Worm (Caenorhabditis elegans) whole organism, midembryonic: ENCODE results near the gene T21E8.6.

Source experiments
- T22C8.4 ChIP-seq: fragments of 200-800 bp; sonication (Bioruptor generic); IDR thresholded peaks from 2 replicates; pipeline ENCODE4 v1.3.6; 2022; ENCODE audit warnings: missing genetic modification characterization, missing compliant biosample characterization
- cog-1 ChIP-seq: sonication (generic microtip); optimal IDR thresholded peaks from 2 replicates; lab custom pipeline; 2016; ENCODE audit warnings: missing genetic modification characterization, missing compliant biosample characterization
- flt-1 ChIP-seq: fragments of 200-800 bp; sonication (Bioruptor generic); IDR thresholded peaks from 2 replicates; pipeline ENCODE4 v1.3.6; 2022; ENCODE audit warnings: missing genetic modification characterization, missing compliant biosample characterization
- klf-2 ChIP-seq: fragments of 200-800 bp; sonication (Bioruptor generic); conservative IDR thresholded peaks from 2 replicates; pipeline ENCODE4 v1.3.6; 2022; ENCODE audit warnings: missing genetic modification reagents, missing genetic modification characterization, missing compliant biosample characterization
- med-1 ChIP-seq: sonication (generic microtip); optimal IDR thresholded peaks from 2 replicates; lab custom pipeline; 2017; ENCODE audit warnings: missing genetic modification characterization, mild to moderate bottlenecking, missing compliant biosample characterization, antibody characterized with exemption, missing genetic modification reagents; ENCODE audit not compliant: insufficient read depth
- ref-1 ChIP-seq: fragments of 200-800 bp; sonication (Bioruptor generic); conservative IDR thresholded peaks from 2 replicates; pipeline ENCODE4 v1.3.6; 2022; ENCODE audit warnings: missing genetic modification reagents, missing genetic modification characterization, missing compliant biosample characterization
- tab-1 ChIP-seq: fragments of 200-800 bp; sonication (Bioruptor generic); IDR thresholded peaks from 2 replicates; pipeline ENCODE4 v1.3.6; 2022; ENCODE audit warnings: missing genetic modification characterization, missing compliant biosample characterization
- ztf-23 ChIP-seq: fragments of 200-800 bp; sonication (Bioruptor generic); IDR thresholded peaks from 2 replicates; pipeline ENCODE4 v1.3.6; 2022; ENCODE audit warnings: missing genetic modification reagents, missing genetic modification characterization, missing compliant biosample characterization
- ztf-29 ChIP-seq: fragments of 200-800 bp; sonication (Bioruptor generic); IDR thresholded peaks from 2 replicates; pipeline ENCODE4 v1.3.6; 2022; ENCODE audit warnings: missing genetic modification reagents, missing genetic modification characterization, missing compliant biosample characterization

T21E8.6 gene

DNA sequence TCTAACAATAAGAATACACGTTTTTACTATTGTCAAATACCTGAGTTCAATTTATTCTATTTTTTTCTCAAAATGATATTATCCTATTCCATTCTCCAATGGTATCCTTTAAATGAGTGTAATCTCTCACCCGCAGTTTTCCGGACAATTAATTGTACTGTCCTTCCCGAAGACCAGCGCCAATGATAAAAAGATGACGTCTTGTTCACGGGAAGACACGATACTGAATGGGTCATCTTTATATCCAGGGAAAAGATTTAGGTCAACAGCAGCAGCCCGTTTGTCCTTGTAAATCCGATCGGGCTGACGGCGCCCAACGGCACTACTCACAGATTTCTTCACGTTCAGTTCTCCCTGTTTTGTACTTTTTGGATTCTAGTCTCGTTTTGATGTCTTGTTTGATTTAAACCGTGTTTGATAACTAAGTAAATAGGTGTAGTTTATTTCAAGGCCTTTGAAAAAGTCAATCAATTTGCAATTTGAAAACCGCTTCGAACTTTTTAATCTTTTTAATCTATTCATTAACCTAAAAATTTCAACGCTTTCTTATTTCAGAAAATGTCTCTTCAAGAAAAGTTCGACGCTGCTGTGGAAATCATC is 20.7 kb downstream of the T21E8.6 start, which contains the start of gene acbp-3:
TSS of gene acbp-3 (plus strand) at position 550 of the 600 bp plus-strand sequence.
- no peak for TF ChIP-seq ztf-29 (GFP tag; lab: Robert Waterston, UW)
- no peak for TF ChIP-seq tab-1 (GFP tag; lab: Robert Waterston, UW)
- TF ChIP-seq T22C8.4: no peak

DNA sequence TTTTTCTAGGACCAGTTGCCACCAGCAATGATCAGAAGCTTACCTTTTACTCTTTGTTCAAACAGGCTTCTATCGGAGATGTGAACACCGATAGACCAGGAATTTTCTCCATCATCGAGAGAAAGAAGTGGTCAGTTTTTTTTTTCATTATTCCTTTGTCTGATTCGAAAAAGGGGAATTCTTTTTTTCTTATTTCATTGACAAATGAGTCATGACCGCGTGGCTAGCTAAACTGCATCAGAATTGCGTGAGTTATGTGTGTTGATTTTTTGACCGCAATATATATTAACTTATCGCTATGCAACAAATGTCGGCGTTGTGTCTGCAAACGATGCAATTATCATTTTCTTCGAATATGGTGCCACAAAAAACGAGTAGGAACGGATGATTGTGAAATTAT is 21.3 kb downstream of the T21E8.6 start:
- no peak for TF ChIP-seq ztf-23 (GFP tag; lab: Robert Waterston, UW)
- TF ChIP-seq klf-2 (GFP tag; lab: Robert Waterston, UW): no peak
- TF ChIP-seq ref-1 (GFP tag; lab: Robert Waterston, UW): no peak
- TF ChIP-seq flt-1 (GFP tag; lab: Robert Waterston, UW): no peak
- TF ChIP-seq tab-1 (GFP tag; lab: Robert Waterston, UW): no peak
- TF ChIP-seq med-1 (GFP tag; lab: Kevin White, UChicago): no peak
- TF ChIP-seq cog-1 (tag; lab: Kevin White, UChicago): no peak
- no peak for TF ChIP-seq ztf-29 (GFP tag; lab: Robert Waterston, UW)

DNA sequence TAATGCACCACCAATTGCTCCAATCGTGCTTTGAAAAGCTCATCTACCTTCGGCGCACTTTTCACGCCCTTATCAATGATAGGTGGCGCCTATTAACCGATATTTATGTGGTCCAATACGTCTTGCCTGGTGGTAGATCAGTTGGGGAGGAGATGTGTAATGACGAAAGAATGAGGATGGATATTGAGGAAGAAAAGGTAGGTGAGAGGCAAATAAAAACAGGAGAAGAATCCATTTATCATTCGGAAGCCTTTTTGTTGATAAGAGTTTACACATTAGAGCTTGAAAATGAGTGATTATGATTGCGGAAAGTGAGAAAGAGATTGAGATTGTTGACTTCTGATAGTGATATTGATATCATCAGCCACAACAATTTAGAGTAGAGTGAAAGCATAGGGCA is 25.3 kb downstream of the T21E8.6 start:
- TF ChIP-seq med-1 (GFP tag; lab: Kevin White, UChicago) (no peak), ztf-29 (GFP tag; lab: Robert Waterston, UW) (no peak), cog-1 (tag; lab: Kevin White, UChicago) (no peak), tab-1 (GFP tag; lab: Robert Waterston, UW) (no peak)

DNA sequence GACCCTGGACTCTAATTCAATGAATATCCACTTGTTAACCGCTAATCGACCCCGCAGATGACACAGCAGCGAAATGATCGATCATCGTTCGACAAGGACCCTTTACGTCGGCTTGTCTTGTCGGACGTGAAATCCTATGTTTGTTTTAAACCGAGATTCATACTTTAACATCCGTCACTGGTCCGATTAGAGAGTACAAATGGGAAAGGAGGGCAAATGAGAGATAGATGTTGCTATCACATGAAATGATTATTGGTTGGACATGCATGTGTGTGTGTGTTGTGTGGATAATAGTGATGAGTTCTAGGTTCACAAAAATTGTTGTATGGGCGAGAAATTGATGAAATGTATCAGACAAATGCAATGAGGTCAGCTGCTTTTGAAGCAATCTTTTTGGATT is 27.6 kb downstream of the T21E8.6 start:
- no peak for TF ChIP-seq ref-1 (GFP tag; lab: Robert Waterston, UW)
- no peak for TF ChIP-seq klf-2 (GFP tag; lab: Robert Waterston, UW)
- TF ChIP-seq ztf-29 (GFP tag; lab: Robert Waterston, UW): no peak
- TF ChIP-seq cog-1 (tag; lab: Kevin White, UChicago): no peak
- TF ChIP-seq T22C8.4: no peak
- no peak for TF ChIP-seq flt-1 (GFP tag; lab: Robert Waterston, UW)
- TF ChIP-seq ztf-23 (GFP tag; lab: Robert Waterston, UW): no peak
- no peak for TF ChIP-seq med-1 (GFP tag; lab: Kevin White, UChicago)
- no peak for TF ChIP-seq tab-1 (GFP tag; lab: Robert Waterston, UW)

DNA sequence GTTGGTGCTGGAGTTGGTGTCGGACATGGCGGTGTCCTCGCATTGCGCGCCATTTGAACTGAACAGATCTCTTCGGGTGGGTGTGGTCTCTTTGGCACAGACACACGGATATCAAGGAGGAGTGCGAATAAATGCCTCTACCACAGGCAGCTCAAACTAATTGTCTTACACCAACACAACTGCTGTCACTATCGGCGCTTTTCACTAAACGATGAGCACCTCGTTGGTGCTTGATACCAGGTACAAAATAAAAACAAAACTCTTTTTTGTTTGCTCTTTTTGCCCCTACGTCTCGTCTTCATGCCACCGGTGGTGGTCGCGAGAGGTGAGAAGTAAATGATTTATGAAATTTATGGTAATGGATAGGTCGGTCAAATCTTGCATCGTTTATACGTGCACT is 28.6 kb downstream of the T21E8.6 start, which contains the start of gene F47B10.8:
TSS of gene F47B10.8 (minus strand) at position 101 of the 400 bp plus-strand sequence.
- no peak for TF ChIP-seq ztf-29 (GFP tag; lab: Robert Waterston, UW)
- TF ChIP-seq klf-2 (GFP tag; lab: Robert Waterston, UW): no peak
- TF ChIP-seq med-1 (GFP tag; lab: Kevin White, UChicago): no peak
- no peak for TF ChIP-seq cog-1 (tag; lab: Kevin White, UChicago)
- no peak for TF ChIP-seq ztf-23 (GFP tag; lab: Robert Waterston, UW)
- TF ChIP-seq flt-1 (GFP tag; lab: Robert Waterston, UW): no peak
- no peak for TF ChIP-seq tab-1 (GFP tag; lab: Robert Waterston, UW)
- TF ChIP-seq T22C8.4: no peak
- TF ChIP-seq ref-1 (GFP tag; lab: Robert Waterston, UW): no peak

DNA sequence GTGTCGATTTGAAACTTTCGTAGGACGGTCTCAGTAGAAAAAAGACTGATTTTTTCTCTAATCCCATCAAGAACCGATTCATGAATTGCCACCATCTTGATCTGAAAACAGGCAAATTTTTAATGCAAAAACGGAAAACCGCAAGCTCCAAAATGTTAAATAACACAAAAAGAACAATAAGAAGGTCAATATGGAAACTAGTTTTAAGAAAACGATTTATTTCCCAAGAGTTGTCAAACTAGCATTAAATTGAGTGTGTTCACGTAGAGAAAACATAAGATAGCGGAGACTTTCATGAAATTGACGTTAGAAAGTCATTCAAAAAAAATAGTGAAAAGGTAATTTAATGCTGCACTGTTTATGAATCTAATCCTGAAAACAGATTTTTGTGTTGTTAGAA is 31.9 kb downstream of the T21E8.6 start, which contains the start of gene F47B10.9:
TSS of gene F47B10.9 (minus strand) at position 101 of the 400 bp plus-strand sequence.
- TF ChIP-seq med-1 (GFP tag; lab: Kevin White, UChicago) (no peak), ztf-29 (GFP tag; lab: Robert Waterston, UW) (no peak), klf-2 (GFP tag; lab: Robert Waterston, UW) (no peak), T22C8.4 (no peak), cog-1 (tag; lab: Kevin White, UChicago) (no peak), tab-1 (GFP tag; lab: Robert Waterston, UW) (no peak), ztf-23 (GFP tag; lab: Robert Waterston, UW) (no peak), ref-1 (GFP tag; lab: Robert Waterston, UW) (no peak), flt-1 (GFP tag; lab: Robert Waterston, UW) (no peak)

DNA sequence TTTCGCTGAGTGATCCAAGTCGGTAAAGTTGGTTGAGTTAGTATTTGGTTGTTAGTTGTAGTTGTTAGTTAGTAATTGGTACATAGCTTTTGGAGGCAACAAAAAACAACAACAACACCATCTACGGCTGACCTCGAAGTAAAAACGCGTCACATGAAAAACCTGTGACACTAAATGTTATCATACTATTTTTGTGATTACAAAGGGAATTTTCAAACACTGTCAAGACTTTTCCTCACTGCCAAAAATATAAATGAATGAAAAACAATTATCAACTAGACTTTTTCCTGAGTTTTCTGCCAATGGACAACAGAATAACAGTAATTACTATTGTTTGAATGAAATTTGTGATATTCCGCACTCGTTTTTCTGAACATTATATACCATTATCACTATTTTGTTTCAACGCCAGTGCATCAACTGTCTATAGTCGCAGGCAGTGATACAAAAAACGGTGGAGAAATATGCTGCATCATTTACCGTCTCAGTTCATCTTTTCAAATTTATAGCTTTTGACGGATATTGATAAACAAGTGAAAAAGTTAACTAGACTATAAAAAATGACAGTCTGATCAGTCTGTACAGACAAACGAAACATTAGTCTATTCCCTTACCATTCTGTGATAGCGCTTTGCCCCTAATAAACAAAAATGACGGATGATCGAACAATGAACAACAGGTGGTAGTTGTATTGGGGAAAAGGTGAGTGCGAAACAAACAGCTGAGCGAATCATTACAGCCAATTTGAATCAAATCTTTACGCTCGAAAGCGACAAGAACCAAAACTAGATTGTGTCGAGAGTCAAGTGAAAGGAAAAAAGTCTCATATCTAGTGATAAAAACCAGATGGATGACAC is 32.6 kb downstream of the T21E8.6 start:
- TF ChIP-seq cog-1 (tag; lab: Kevin White, UChicago): no peak
- TF ChIP-seq med-1 (GFP tag; lab: Kevin White, UChicago): no peak
- no peak for TF ChIP-seq ztf-29 (GFP tag; lab: Robert Waterston, UW)
- TF ChIP-seq ztf-23 (GFP tag; lab: Robert Waterston, UW): no peak
- no peak for TF ChIP-seq flt-1 (GFP tag; lab: Robert Waterston, UW)
- no peak for TF ChIP-seq tab-1 (GFP tag; lab: Robert Waterston, UW)
- no peak for TF ChIP-seq ref-1 (GFP tag; lab: Robert Waterston, UW)
- no peak for TF ChIP-seq klf-2 (GFP tag; lab: Robert Waterston, UW)
- no peak for TF ChIP-seq T22C8.4

DNA sequence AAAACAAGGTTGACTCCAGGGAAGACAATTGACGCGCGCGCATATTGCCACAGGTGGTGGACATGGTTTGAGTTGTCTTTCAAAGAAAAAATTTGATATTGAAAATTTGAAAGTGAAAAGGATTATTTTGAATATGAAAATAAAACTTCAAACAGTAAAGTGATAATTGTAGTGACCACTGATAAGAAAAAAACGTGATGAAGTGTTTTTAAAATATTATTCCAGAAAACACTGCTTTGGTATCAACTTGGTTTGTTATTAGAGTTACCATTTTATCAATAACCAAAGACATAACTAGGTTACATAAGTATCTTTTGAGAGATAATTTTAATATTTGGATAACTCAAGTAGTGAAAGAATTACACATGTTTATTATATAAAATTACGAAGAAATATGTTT is 34.1 kb downstream of the T21E8.6 start:
- no peak for TF ChIP-seq klf-2 (GFP tag; lab: Robert Waterston, UW)
- no peak for TF ChIP-seq ref-1 (GFP tag; lab: Robert Waterston, UW)
- no peak for TF ChIP-seq med-1 (GFP tag; lab: Kevin White, UChicago)
- TF ChIP-seq ztf-23 (GFP tag; lab: Robert Waterston, UW): no peak
- TF ChIP-seq tab-1 (GFP tag; lab: Robert Waterston, UW): no peak
- no peak for TF ChIP-seq flt-1 (GFP tag; lab: Robert Waterston, UW)
- TF ChIP-seq T22C8.4: no peak
- no peak for TF ChIP-seq cog-1 (tag; lab: Kevin White, UChicago)
- TF ChIP-seq ztf-29 (GFP tag; lab: Robert Waterston, UW): no peak
